Worm (Caenorhabditis elegans) whole organism, early embryonic: ENCODE data around the gene Y57A10C.11.

Source experiments
- B0310.2 ChIP-seq: sonication (generic microtip); optimal IDR thresholded peaks from 2 replicates; lab custom pipeline; 2016; ENCODE audit warnings: mild to moderate bottlenecking, missing genetic modification characterization, missing compliant biosample characterization
- F13C5.2 ChIP-seq: sonication (generic microtip); optimal IDR thresholded peaks from 2 replicates; lab custom pipeline; 2017; ENCODE audit warnings: mild to moderate bottlenecking, missing genetic modification characterization, inconsistent platforms, missing compliant biosample characterization
- aly-1 ChIP-seq: sonication (generic microtip); optimal IDR thresholded peaks from 2 replicates; lab custom pipeline; 2016; ENCODE audit warnings: missing genetic modification characterization, missing compliant biosample characterization
- ama-1 ChIP-seq: fragments of 150-350 bp; optimal IDR thresholded peaks from 2 replicates; lab custom pipeline; 2014
- ceh-13 ChIP-seq: fragments of 200-800 bp; sonication (Bioruptor generic); optimal IDR thresholded peaks from 2 replicates; lab custom pipeline; 2018; ENCODE audit warnings: mild to moderate bottlenecking, missing genetic modification characterization, missing compliant biosample characterization
- ceh-36 ChIP-seq: sonication (generic microtip); optimal IDR thresholded peaks from 2 replicates; lab custom pipeline; 2016; ENCODE audit warnings: missing genetic modification characterization, inconsistent platforms, missing compliant biosample characterization
- ets-7 ChIP-seq: sonication (generic microtip); optimal IDR thresholded peaks from 2 replicates; lab custom pipeline; 2016; ENCODE audit warnings: missing genotype, missing genetic modification characterization, missing compliant biosample characterization
- flt-1 ChIP-seq: fragments of 200-800 bp; sonication (Bioruptor generic); IDR thresholded peaks from 2 replicates; pipeline ENCODE4 v1.3.6; 2022; ENCODE audit warnings: missing genetic modification characterization, missing compliant biosample characterization
- hmbx-1 ChIP-seq: sonication (generic microtip); optimal IDR thresholded peaks from 2 replicates; lab custom pipeline; 2016; ENCODE audit warnings: mild to moderate bottlenecking, missing genetic modification characterization, missing compliant biosample characterization
- hmg-4 ChIP-seq: fragments of 200-800 bp; sonication (Bioruptor generic); optimal IDR thresholded peaks from 2 replicates; lab custom pipeline; 2018; ENCODE audit warnings: mild to moderate bottlenecking, missing genetic modification characterization, missing compliant biosample characterization
- hnd-1 ChIP-seq: sonication (generic microtip); optimal IDR thresholded peaks from 2 replicates; lab custom pipeline; 2016; ENCODE audit warnings: missing genetic modification characterization, missing compliant biosample characterization
- pes-1 ChIP-seq: fragments of 200-800 bp; sonication (Bioruptor generic); IDR thresholded peaks from 2 replicates; pipeline ENCODE4 v1.3.6; 2022; ENCODE audit warnings: missing genetic modification reagents, missing genetic modification characterization, missing compliant biosample characterization
- scrt-1 ChIP-seq: fragments of 200-800 bp; sonication (Bioruptor generic); IDR thresholded peaks from 2 replicates; pipeline ENCODE4 v1.3.6; 2022; ENCODE audit warnings: missing genetic modification characterization, missing compliant biosample characterization
- sea-1 ChIP-seq: fragments of 200-800 bp; sonication (Bioruptor generic); conservative IDR thresholded peaks from 2 replicates; pipeline ENCODE4 v1.3.6; 2022; ENCODE audit warnings: missing genetic modification characterization, missing compliant biosample characterization
- tbx-11 ChIP-seq: fragments of 200-800 bp; sonication (Bioruptor generic); IDR thresholded peaks from 2 replicates; pipeline ENCODE4 v1.3.6; 2022; ENCODE audit warnings: missing genetic modification characterization, missing compliant biosample characterization
- tbx-37 ChIP-seq: fragments of 200-800 bp; sonication (Bioruptor generic); conservative IDR thresholded peaks from 2 replicates; pipeline ENCODE4 v1.3.6; 2022; ENCODE audit warnings: missing genetic modification reagents, missing genetic modification characterization, missing compliant biosample characterization
- tra-4 ChIP-seq: sonication (generic microtip); optimal IDR thresholded peaks from 2 replicates; lab custom pipeline; 2017; ENCODE audit warnings: missing genetic modification characterization, missing compliant biosample characterization

Y57A10C.11 gene

ce11 chrII:12414805-12415204 lies at the start of gene Y57A10C.11:
Gene Y57A10C.11, minus strand, starts transcription at chrII:12414905.
- TF ChIP-seq ceh-13 (GFP tag; lab: Kevin White, UChicago) (no peak), scrt-1 (GFP tag; lab: Robert Waterston, UW) (no peak), hmg-4 (no peak), hnd-1 (tag; lab: Kevin White, UChicago) (no peak), aly-1 (tag; lab: Kevin White, UChicago) (no peak), pes-1 (no peak), ama-1 (lab: Kevin White, UChicago) (no peak), tbx-37 (GFP tag; lab: Robert Waterston, UW) (no peak), ceh-36 (tag; lab: Kevin White, UChicago) (no peak), F13C5.2 (no peak), B0310.2 (tag; lab: Kevin White, UChicago) (no peak), tra-4 (tag; lab: Kevin White, UChicago) (no peak), flt-1 (GFP tag; lab: Robert Waterston, UW) (no peak), tbx-11 (no peak), sea-1 (GFP tag; lab: Robert Waterston, UW) (no peak), hmbx-1 (tag; lab: Kevin White, UChicago) (no peak)

ce11 chrII:12462244-12462643 lies 47.5 kb upstream of the Y57A10C.11 start, which contains the start of gene F15A4.2:
Gene F15A4.2, plus strand, starts transcription at chrII:12462544.
- TF ChIP-seq ceh-13 (GFP tag; lab: Kevin White, UChicago) (no peak), B0310.2 (tag; lab: Kevin White, UChicago) (no peak), ceh-36 (tag; lab: Kevin White, UChicago) (no peak), flt-1 (GFP tag; lab: Robert Waterston, UW) (no peak), hmg-4 (no peak), tbx-11 (no peak), pes-1 (no peak), hnd-1 (tag; lab: Kevin White, UChicago) (no peak), ama-1 (lab: Kevin White, UChicago) (no peak), aly-1 (tag; lab: Kevin White, UChicago) (no peak), tbx-37 (GFP tag; lab: Robert Waterston, UW) (no peak), F13C5.2 (no peak), tra-4 (tag; lab: Kevin White, UChicago) (no peak), sea-1 (GFP tag; lab: Robert Waterston, UW) (no peak), hmbx-1 (tag; lab: Kevin White, UChicago) (no peak), ets-7 (no peak), scrt-1 (GFP tag; lab: Robert Waterston, UW) (no peak)

- TF ChIP-seq aly-1 (tag; lab: Kevin White, UChicago) = no peak
- TF ChIP-seq scrt-1 (GFP tag; lab: Robert Waterston, UW) = no peak
- TF ChIP-seq ceh-13 (GFP tag; lab: Kevin White, UChicago) = no peak
- no peak for TF ChIP-seq ceh-36 (tag; lab: Kevin White, UChicago)
- TF ChIP-seq tra-4 (tag; lab: Kevin White, UChicago) = no peak
- no peak for TF ChIP-seq tbx-37 (GFP tag; lab: Robert Waterston, UW)
- no peak for TF ChIP-seq hmbx-1 (tag; lab: Kevin White, UChicago)
- no peak for TF ChIP-seq flt-1 (GFP tag; lab: Robert Waterston, UW)
- no peak for TF ChIP-seq ets-7
- TF ChIP-seq hnd-1 (tag; lab: Kevin White, UChicago) = no peak
- TF ChIP-seq pes-1 = no peak
- no peak for TF ChIP-seq F13C5.2
- TF ChIP-seq hmg-4 = no peak
- no peak for TF ChIP-seq ama-1 (lab: Kevin White, UChicago)
Measured at ce11 chrII:12460602-12461453, 46.1 kb upstream of the Y57A10C.11 start, which contains the start of gene tag-280. Gene tag-280, plus strand, starts transcription at chrII:12460652.

ce11 chrII:12459422-12459821 lies 44.7 kb upstream of the Y57A10C.11 start, which contains the start of gene tag-281:
Gene tag-281, plus strand, starts transcription at chrII:12459761.
- TF ChIP-seq flt-1 (GFP tag; lab: Robert Waterston, UW) (peak; percentile 54; the same call in 1 of the 2 replicates), hmg-4 (no peak), pes-1 (no peak), hnd-1 (tag; lab: Kevin White, UChicago) (no peak)

ce11 chrII:12457275-12457674 lies 42.6 kb upstream of the Y57A10C.11 start, which contains the start of gene sre-38:
Gene sre-38, plus strand, starts transcription at chrII:12457575.
- TF ChIP-seq tbx-11 (no peak), scrt-1 (GFP tag; lab: Robert Waterston, UW) (no peak), hmg-4 (no peak)

- TF ChIP-seq sea-1 (GFP tag; lab: Robert Waterston, UW) = no peak
- TF ChIP-seq F13C5.2 = no peak
- no peak for TF ChIP-seq hnd-1 (tag; lab: Kevin White, UChicago)
- TF ChIP-seq ets-7 = no peak
- no peak for TF ChIP-seq ama-1 (lab: Kevin White, UChicago)
- no peak for TF ChIP-seq hmg-4
- TF ChIP-seq tra-4 (tag; lab: Kevin White, UChicago) = no peak
- TF ChIP-seq B0310.2 (tag; lab: Kevin White, UChicago) = no peak
- TF ChIP-seq aly-1 (tag; lab: Kevin White, UChicago) = no peak
Measured at ce11 chrII:12456633-12457032, 41.9 kb upstream of the Y57A10C.11 start, which contains the start of gene sre-32. Gene sre-32, minus strand, starts transcription at chrII:12456733.

- TF ChIP-seq hmg-4 (no peak), aly-1 (tag; lab: Kevin White, UChicago) (no peak), ceh-13 (GFP tag; lab: Kevin White, UChicago) (no peak), ceh-36 (tag; lab: Kevin White, UChicago) (no peak), pes-1 (no peak), tbx-11 (no peak), sea-1 (GFP tag; lab: Robert Waterston, UW) (no peak), tra-4 (tag; lab: Kevin White, UChicago) (no peak), ets-7 (no peak), flt-1 (GFP tag; lab: Robert Waterston, UW) (no peak), tbx-37 (GFP tag; lab: Robert Waterston, UW) (no peak), B0310.2 (tag; lab: Kevin White, UChicago) (no peak), scrt-1 (GFP tag; lab: Robert Waterston, UW) (no peak), hnd-1 (tag; lab: Kevin White, UChicago) (no peak), F13C5.2 (no peak), hmbx-1 (tag; lab: Kevin White, UChicago) (no peak), ama-1 (lab: Kevin White, UChicago) (no peak)
Measured at ce11 chrII:12452754-12453352, 38.1 kb upstream of the Y57A10C.11 start, which contains the start of the genes sre-35 and sre-33. Gene sre-35, minus strand, starts transcription at chrII:12452854. Gene sre-33, plus strand, starts transcription at chrII:12453302.
